Fruit fly (Drosophila melanogaster): ENCODE measurements around the gene Acp32CD.
A peak's percentile ranks its signal among the peaks of the same experiment; 100 is the strongest.

DNA sequence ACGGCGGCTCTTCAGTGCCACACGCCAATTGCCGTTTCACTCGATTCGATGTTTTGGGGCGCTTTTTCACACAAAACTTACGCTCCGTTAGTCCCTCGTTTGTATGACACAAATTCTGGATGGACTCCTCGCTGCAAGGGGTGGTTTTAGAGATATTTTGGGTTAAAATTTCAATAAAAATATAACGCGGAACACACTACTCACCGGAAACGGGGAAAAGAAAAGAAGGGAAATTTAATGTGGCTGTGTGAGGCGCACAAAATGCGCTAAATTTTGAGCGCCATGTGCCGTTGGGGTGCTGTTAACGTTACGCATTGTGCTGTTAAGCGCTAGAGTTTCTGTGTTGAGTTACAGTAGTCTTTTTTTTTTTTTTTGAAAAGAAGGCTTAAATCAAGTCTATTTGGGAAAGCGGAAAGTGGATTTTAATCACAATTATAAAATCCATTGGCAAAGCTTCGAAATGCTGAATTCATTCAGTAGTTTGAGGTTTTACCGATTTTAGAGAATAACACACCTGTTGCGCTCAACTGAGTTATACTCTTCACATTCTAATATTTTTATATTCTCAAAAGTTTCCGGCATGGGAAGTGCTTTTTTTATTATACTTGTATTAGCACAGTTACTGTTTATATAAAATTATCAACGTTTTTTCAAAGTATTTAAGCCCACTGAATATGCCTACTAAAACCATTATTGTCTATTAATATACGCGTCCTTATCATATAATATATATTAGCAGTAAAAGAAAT lies 11.3 kb upstream of the Acp32CD start, which contains the start of gene RpL9:
- TF ChIP-seq CG7045 (GFP tag; optimal IDR thresholded peaks at IDR 0.05) (peak; percentile 72), Clk (GFP tag; optimal IDR thresholded peaks at IDR 0.05) (no peak), cnc (optimal IDR thresholded peaks at IDR 0.05) (no peak), tj (GFP tag; optimal IDR thresholded peaks at IDR 0.05) (peak; percentile 52)

Data from whole organism, adult.